Fruit fly (Drosophila melanogaster) whole organism, adult: Measurements from ENCODE around the gene Msh6.

Source experiments
- CG11617 ChIP-seq: fragments of 200-800 bp; sonication (Bioruptor generic); optimal IDR thresholded peaks from 2 replicates; lab custom pipeline; 2017; ENCODE audit warnings: mild to moderate bottlenecking, missing biosample characterization, missing genetic modification reagents, missing genetic modification characterization
- CG12768 ChIP-seq: fragments of 200-800 bp; sonication (Bioruptor generic); optimal IDR thresholded peaks from 2 replicates; lab custom pipeline; 2017; ENCODE audit warnings: missing biosample characterization, missing genetic modification characterization, mild to moderate bottlenecking, moderate library complexity, missing genetic modification reagents
- CG14711 ChIP-seq: fragments of 200-800 bp; sonication (Bioruptor generic); optimal IDR thresholded peaks from 2 replicates; lab custom pipeline; 2018; ENCODE audit warnings: missing biosample characterization, mild to moderate bottlenecking, missing genetic modification characterization, moderate library complexity
- CG1620 ChIP-seq: fragments of 200-800 bp; sonication (Bioruptor generic); optimal IDR thresholded peaks from 2 replicates; lab custom pipeline; 2016; ENCODE audit warnings: missing biosample characterization, missing genetic modification characterization
- CG33017 ChIP-seq: fragments of 200-800 bp; sonication (Bioruptor generic); optimal IDR thresholded peaks from 2 replicates; lab custom pipeline; 2018; ENCODE audit warnings: missing biosample characterization, mild to moderate bottlenecking, missing genetic modification characterization, moderate library complexity
- CG5204 ChIP-seq: fragments of 200-800 bp; sonication (Bioruptor generic); optimal IDR thresholded peaks from 2 replicates; lab custom pipeline; 2016; ENCODE audit warnings: missing biosample characterization, missing genetic modification characterization
- CG7045 ChIP-seq: fragments of 200-800 bp; sonication (Bioruptor generic); optimal IDR thresholded peaks from 2 replicates; lab custom pipeline; 2017; ENCODE audit warnings: missing biosample characterization, mild to moderate bottlenecking, missing genetic modification characterization
- CG7101 ChIP-seq: fragments of 200-800 bp; sonication (Bioruptor generic); optimal IDR thresholded peaks from 2 replicates; lab custom pipeline; 2018; ENCODE audit warnings: missing biosample characterization, mild to moderate bottlenecking, missing genetic modification characterization, moderate library complexity
- Clk ChIP-seq: fragments of 200-800 bp; sonication (Bioruptor generic); optimal IDR thresholded peaks from 2 replicates; lab custom pipeline; 2017; ENCODE audit warnings: missing biosample characterization, missing genetic modification characterization
- Crg-1 ChIP-seq: fragments of 200-800 bp; sonication (Bioruptor generic); optimal IDR thresholded peaks from 2 replicates; lab custom pipeline; 2016; ENCODE audit warnings: missing biosample characterization, missing genetic modification characterization
- Hr96 ChIP-seq: fragments of 200-800 bp; sonication (Bioruptor generic); optimal IDR thresholded peaks from 2 replicates; lab custom pipeline; 2016; ENCODE audit warnings: missing biosample characterization, missing genetic modification characterization
- Mnt ChIP-seq: fragments of 200-800 bp; sonication (Bioruptor generic); optimal IDR thresholded peaks from 2 replicates; lab custom pipeline; 2016; ENCODE audit warnings: missing biosample characterization, mild to moderate bottlenecking, missing genetic modification characterization
- bab1 ChIP-seq: fragments of 200-800 bp; sonication (Bioruptor generic); optimal IDR thresholded peaks from 3 replicates; lab custom pipeline; 2019; ENCODE audit warnings: missing biosample characterization, mild to moderate bottlenecking, missing genetic modification characterization, moderate library complexity
- cic ChIP-seq: fragments of 200-800 bp; sonication (Bioruptor generic); optimal IDR thresholded peaks from 2 replicates; lab custom pipeline; 2017; ENCODE audit warnings: missing biosample characterization, mild to moderate bottlenecking, missing genetic modification characterization, moderate library complexity
- cnc ChIP-seq, 2 experiments: fragments of >200 bp; optimal IDR thresholded peaks; 2 replicates each; lab custom pipeline; 2017
- kay ChIP-seq: fragments of 200-800 bp; sonication (Bioruptor generic); peaks from one replicate; lab custom pipeline; 2016; ENCODE audit warnings: missing biosample characterization, missing genetic modification characterization, borderline replicate concordance
- ovo ChIP-seq: fragments of 200-800 bp; sonication (Bioruptor generic); optimal IDR thresholded peaks from 2 replicates; lab custom pipeline; 2016; ENCODE audit warnings: missing biosample characterization, missing genetic modification characterization
- pad ChIP-seq: fragments of 200-800 bp; sonication (Bioruptor generic); optimal IDR thresholded peaks from 3 replicates; lab custom pipeline; 2017; ENCODE audit warnings: missing biosample characterization, missing genetic modification characterization, mild to moderate bottlenecking, moderate library complexity, missing genetic modification reagents
- tj ChIP-seq: fragments of 200-800 bp; sonication (Bioruptor generic); optimal IDR thresholded peaks from 3 replicates; lab custom pipeline; 2017; ENCODE audit warnings: missing biosample characterization, mild to moderate bottlenecking, missing genetic modification characterization, moderate library complexity
- toe ChIP-seq: fragments of 200-800 bp; sonication (Bioruptor generic); optimal IDR thresholded peaks from 2 replicates; lab custom pipeline; 2016; ENCODE audit warnings: missing biosample characterization, missing genetic modification characterization

Gene Msh6

dm6 chr3L:15125077-15125652 is 33.2 kb downstream of the Msh6 start, which contains the start of gene CG16959:
TSS of gene CG16959 (minus strand) at chr3L:15125321.
- TF ChIP-seq toe (GFP tag; lab: Kevin White, UChicago), result no peak
- no peak for TF ChIP-seq tj
- TF ChIP-seq CG1620, result no peak
- TF ChIP-seq cic (GFP tag; lab: Kevin White, UChicago), result no peak
- TF ChIP-seq Hr96 (GFP tag; lab: Kevin White, UChicago), result no peak
- TF ChIP-seq CG5204 (GFP tag; lab: Kevin White, UChicago), result no peak
- no peak for TF ChIP-seq kay (GFP tag; lab: Kevin White, UChicago)

DNA sequence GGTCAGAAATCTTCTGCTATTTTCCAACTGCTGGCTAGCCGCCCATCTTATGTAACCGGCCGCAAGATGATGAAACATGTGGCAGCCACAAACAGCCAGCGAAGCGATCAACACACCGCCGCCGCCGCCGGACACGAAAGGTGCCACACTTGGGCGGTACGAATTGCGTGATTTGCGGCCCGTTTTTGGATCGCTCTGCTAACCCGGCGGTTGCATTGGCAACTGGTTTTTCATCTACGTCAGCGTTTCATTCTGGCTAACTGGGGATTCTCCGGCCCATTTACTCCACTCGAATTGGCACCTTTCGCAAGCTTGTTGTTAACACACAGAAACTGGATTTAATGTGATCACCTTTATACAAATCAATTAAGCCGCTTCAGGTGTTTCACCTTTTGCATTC is 34.6 kb downstream of the Msh6 start:
- TF ChIP-seq CG1620 (no peak), tj (peak; percentile 14), cic (GFP tag; lab: Kevin White, UChicago) (no peak), CG7045 (GFP tag; lab: Kevin White, UChicago) (no peak)

- TF ChIP-seq Hr96 (GFP tag; lab: Kevin White, UChicago), result no peak
- TF ChIP-seq CG1620, result no peak
- TF ChIP-seq CG7045 (GFP tag; lab: Kevin White, UChicago), result no peak
- no peak for TF ChIP-seq CG14711
- TF ChIP-seq toe (GFP tag; lab: Kevin White, UChicago), result no peak
- no peak for TF ChIP-seq kay (GFP tag; lab: Kevin White, UChicago)
- TF ChIP-seq CG12768 (GFP tag; lab: Kevin White, UChicago), result no peak
- TF ChIP-seq cic (GFP tag; lab: Kevin White, UChicago), result no peak
- TF ChIP-seq CG11617 (GFP tag; lab: Kevin White, UChicago), result no peak
- TF ChIP-seq Crg-1 (GFP tag; lab: Kevin White, UChicago), result no peak
- no peak for TF ChIP-seq CG7101
- TF ChIP-seq CG5204 (GFP tag; lab: Kevin White, UChicago), result no peak
- TF ChIP-seq bab1 (GFP tag; lab: Kevin White, UChicago), result no peak
These were observed 37.1 kb downstream of the Msh6 start, which contains the start of gene CG32847 for dm6 chr3L:15121272-15121671. TSS of gene CG32847 (plus strand) at chr3L:15121572.

DNA sequence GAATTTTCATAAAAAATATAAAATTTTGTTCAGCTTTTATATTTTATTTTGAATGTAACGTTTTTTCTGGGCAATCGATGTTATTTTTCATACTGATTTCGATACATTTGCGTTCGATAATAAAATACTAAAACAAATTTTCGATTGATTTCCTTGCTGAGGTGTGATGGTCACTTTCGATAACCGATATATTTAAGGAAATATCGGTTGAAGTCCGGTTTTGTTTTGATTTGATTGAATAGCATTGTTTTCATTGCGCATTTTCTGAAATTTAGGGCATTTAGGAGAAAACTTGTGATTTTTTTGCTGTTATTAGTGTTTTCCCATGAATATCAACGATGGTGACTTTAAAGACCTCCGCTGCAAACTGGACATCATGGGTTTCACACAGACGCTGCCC is 41.8 kb downstream of the Msh6 start, which contains the start of gene Cep135:
TSS of gene Cep135 (plus strand) at position 202 of the 400 bp plus-strand sequence.
- no peak for TF ChIP-seq CG33017 (tag; lab: Kevin White, UChicago)
- TF ChIP-seq bab1 (GFP tag; lab: Kevin White, UChicago), result peak; percentile 9

DNA sequence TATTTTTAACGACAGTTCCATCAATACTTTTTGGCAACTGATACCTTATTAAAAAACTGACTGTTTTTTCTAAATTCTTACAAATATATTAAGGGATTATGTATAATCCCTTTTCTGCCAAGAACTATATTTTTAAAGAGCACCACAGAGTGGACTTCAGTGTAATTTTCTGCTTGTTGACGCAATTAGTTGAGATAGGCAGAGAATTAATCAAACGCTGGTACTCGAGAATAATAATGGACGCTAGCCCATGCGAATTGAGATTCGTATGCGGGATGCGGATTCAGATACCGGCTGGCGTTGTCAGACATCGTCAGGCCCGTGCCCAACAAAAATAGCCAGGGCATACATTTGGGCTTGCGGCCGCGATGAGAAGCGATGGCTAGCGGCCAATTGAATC is 45.1 kb downstream of the Msh6 start, which contains the start of gene CG13458:
TSS of gene CG13458 (plus strand) at position 301 of the 400 bp plus-strand sequence.
- TF ChIP-seq ovo, result no peak
- TF ChIP-seq Mnt (GFP tag; lab: Kevin White, UChicago), result peak; percentile 33
- peak; percentile 3 for TF ChIP-seq kay (GFP tag; lab: Kevin White, UChicago)
- TF ChIP-seq pad, result no peak

dm6 chr3L:15108948-15109347 is 49.4 kb downstream of the Msh6 start:
- no peak for TF ChIP-seq CG7101
- TF ChIP-seq CG33017 (tag; lab: Kevin White, UChicago), result no peak
- no peak for TF ChIP-seq CG1620
- no peak for TF ChIP-seq cnc (optimal IDR thresholded peaks at IDR 0.05; lab: Kevin White, UChicago)
- TF ChIP-seq CG14711, result no peak
- no peak for TF ChIP-seq Crg-1 (GFP tag; lab: Kevin White, UChicago)
- no peak for TF ChIP-seq Hr96 (GFP tag; lab: Kevin White, UChicago)
- no peak for TF ChIP-seq cic (GFP tag; lab: Kevin White, UChicago)
- no peak for TF ChIP-seq toe (GFP tag; lab: Kevin White, UChicago)
- no peak for TF ChIP-seq kay (GFP tag; lab: Kevin White, UChicago)
- TF ChIP-seq CG7045 (GFP tag; lab: Kevin White, UChicago), result no peak
- TF ChIP-seq Mnt (GFP tag; lab: Kevin White, UChicago), result no peak
- no peak for TF ChIP-seq ovo
- no peak for TF ChIP-seq CG11617 (GFP tag; lab: Kevin White, UChicago)
- no peak for TF ChIP-seq Clk
- TF ChIP-seq CG5204 (GFP tag; lab: Kevin White, UChicago), result no peak
- no peak for TF ChIP-seq bab1 (GFP tag; lab: Kevin White, UChicago)
- TF ChIP-seq pad, result no peak
- TF ChIP-seq tj, result no peak

- TF ChIP-seq CG1620 (no peak), pad (peak; percentile 24), ovo (peak; percentile 45)
These were observed 49.8 kb downstream of the Msh6 start for dm6 chr3L:15108524-15108923.

- TF ChIP-seq Clk, result no peak
- peak; percentile 66 for TF ChIP-seq pad
- TF ChIP-seq CG7101, result peak; percentile 64
- peak; percentile 10 for TF ChIP-seq toe (GFP tag; lab: Kevin White, UChicago)
- TF ChIP-seq cnc (optimal IDR thresholded peaks at IDR 0.05; lab: Kevin White, UChicago), result no peak
- TF ChIP-seq CG7045 (GFP tag; lab: Kevin White, UChicago), result peak; percentile 24
- TF ChIP-seq kay (GFP tag; lab: Kevin White, UChicago), result peak; percentile 31
- TF ChIP-seq CG14711, result peak; percentile 60
- TF ChIP-seq ovo, result no peak
- no peak for TF ChIP-seq CG12768 (GFP tag; lab: Kevin White, UChicago)
- TF ChIP-seq CG5204 (GFP tag; lab: Kevin White, UChicago), result peak; percentile 7
- TF ChIP-seq CG1620, result no peak
- TF ChIP-seq CG33017 (tag; lab: Kevin White, UChicago), result peak; percentile 19
- no peak for TF ChIP-seq Crg-1 (GFP tag; lab: Kevin White, UChicago)
- peak; percentile 52 for TF ChIP-seq bab1 (GFP tag; lab: Kevin White, UChicago)
- no peak for TF ChIP-seq Mnt (GFP tag; lab: Kevin White, UChicago)
- peak; percentile 7 for TF ChIP-seq Hr96 (GFP tag; lab: Kevin White, UChicago)
- peak; percentile 63 for TF ChIP-seq CG11617 (GFP tag; lab: Kevin White, UChicago)
- TF ChIP-seq tj, result peak; percentile 5
- TF ChIP-seq cic (GFP tag; lab: Kevin White, UChicago), result no peak
These were observed 50.5 kb downstream of the Msh6 start for dm6 chr3L:15107776-15108379.
